Worm (Caenorhabditis elegans): ENCODE data around the gene ugt-58.
A peak's percentile ranks its signal among the peaks of the same experiment; 100 is the strongest.

Gene ugt-58

DNA sequence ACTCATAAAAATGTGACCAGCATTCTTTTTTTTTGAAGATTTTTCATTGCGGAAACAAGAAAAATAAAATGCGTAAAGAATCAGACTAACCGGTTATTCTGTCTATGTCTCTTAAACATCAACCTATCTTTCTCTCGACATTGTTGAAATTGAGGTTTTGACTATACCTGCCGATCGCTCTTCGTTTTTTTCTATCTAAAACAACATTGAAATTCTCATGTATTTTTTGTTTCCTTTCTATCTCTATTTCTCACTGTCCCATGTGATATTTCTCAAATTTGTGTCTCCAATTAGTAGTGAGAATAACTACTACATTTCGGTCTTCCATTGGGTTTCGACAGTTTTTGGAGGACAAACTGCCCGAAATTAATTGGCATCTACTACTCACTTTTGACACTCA, 25.7 kb downstream of the ugt-58 start:
- TF ChIP-seq nhr-25 (tag; optimal IDR thresholded peaks at IDR 0.05): peak; percentile 76
- TF ChIP-seq lsy-2 (tag; optimal IDR thresholded peaks at IDR 0.05): no peak
- TF ChIP-seq aly-2 (tag; optimal IDR thresholded peaks at IDR 0.05): no peak
- no peak for TF ChIP-seq lin-11 (tag; optimal IDR thresholded peaks at IDR 0.05)
- TF ChIP-seq nhr-11 (tag; optimal IDR thresholded peaks at IDR 0.05): no peak
- TF ChIP-seq egl-27 (tag; optimal IDR thresholded peaks at IDR 0.05): no peak
- no peak for TF ChIP-seq zag-1 (tag; optimal IDR thresholded peaks at IDR 0.05)
- peak; percentile 55 for TF ChIP-seq blmp-1 (tag; optimal IDR thresholded peaks at IDR 0.05; ENCODE audit: insufficient read depth)
- TF ChIP-seq dmd-4 (tag; optimal IDR thresholded peaks at IDR 0.05): no peak
- no peak for TF ChIP-seq fos-1 (tag; optimal IDR thresholded peaks at IDR 0.05)
- no peak for TF ChIP-seq lin-39 (tag; optimal IDR thresholded peaks at IDR 0.05)
- no peak for TF ChIP-seq lin-13 (GFP tag; optimal IDR thresholded peaks at IDR 0.05)
- TF ChIP-seq ZK546.5 (tag; optimal IDR thresholded peaks at IDR 0.05): no peak
- no peak for TF ChIP-seq peb-1 (tag; optimal IDR thresholded peaks at IDR 0.05)
- TF ChIP-seq ztf-1 (GFP tag; conservative IDR thresholded peaks at IDR 0.05): no peak
- TF ChIP-seq snpc-4 (tag; optimal IDR thresholded peaks at IDR 0.05): no peak
- TF ChIP-seq F13H6.1 (tag; optimal IDR thresholded peaks at IDR 0.05): no peak
- peak; percentile 43 for TF ChIP-seq sma-9 (GFP tag; optimal IDR thresholded peaks at IDR 0.05)
- no peak for TF ChIP-seq sma-9 (tag; optimal IDR thresholded peaks at IDR 0.05)
- TF ChIP-seq elt-1 (tag; optimal IDR thresholded peaks at IDR 0.05): no peak
- TF ChIP-seq nhr-6 (tag; optimal IDR thresholded peaks at IDR 0.05): peak; percentile 44
- TF ChIP-seq ztf-11 (tag; optimal IDR thresholded peaks at IDR 0.05): no peak
- no peak for TF ChIP-seq ama-1 (optimal IDR thresholded peaks at IDR 0.05)
- TF ChIP-seq R02D3.7 (tag; optimal IDR thresholded peaks at IDR 0.05): no peak
- no peak for TF ChIP-seq skn-1 (tag; optimal IDR thresholded peaks at IDR 0.05)
- no peak for TF ChIP-seq mdl-1 (tag; optimal IDR thresholded peaks at IDR 0.05)
- TF ChIP-seq C34F6.9 (tag; optimal IDR thresholded peaks at IDR 0.05): no peak
- no peak for TF ChIP-seq Y55F3AM.14 (GFP tag; optimal IDR thresholded peaks at IDR 0.05)
- no peak for TF ChIP-seq gmeb-1 (tag; optimal IDR thresholded peaks at IDR 0.05)
- TF ChIP-seq nhr-23 (tag; optimal IDR thresholded peaks at IDR 0.05): no peak
- TF ChIP-seq alr-1 (tag; optimal IDR thresholded peaks at IDR 0.05): no peak
- no peak for TF ChIP-seq nhr-237 (tag; optimal IDR thresholded peaks at IDR 0.05)
- no peak for TF ChIP-seq sma-3 (GFP tag; optimal IDR thresholded peaks at IDR 0.05)
- peak; percentile 18 for TF ChIP-seq ceh-16 (tag; optimal IDR thresholded peaks at IDR 0.05)
- no peak for TF ChIP-seq crh-2 (tag; optimal IDR thresholded peaks at IDR 0.05)
- no peak for TF ChIP-seq ztf-4 (tag; optimal IDR thresholded peaks at IDR 0.05)
- no peak for TF ChIP-seq unc-55 (GFP tag; optimal IDR thresholded peaks at IDR 0.05)
- no peak for TF ChIP-seq mab-5 (tag; optimal IDR thresholded peaks at IDR 0.05)
- no peak for TF ChIP-seq nhr-21 (tag; optimal IDR thresholded peaks at IDR 0.05)
- TF ChIP-seq sem-4 (tag; optimal IDR thresholded peaks at IDR 0.05): no peak
- no peak for TF ChIP-seq mbf-1 (tag; optimal IDR thresholded peaks at IDR 0.05)
- TF ChIP-seq ceh-82 (tag; optimal IDR thresholded peaks at IDR 0.05): no peak
- no peak for TF ChIP-seq nhr-12 (tag; optimal IDR thresholded peaks at IDR 0.05)
- TF ChIP-seq elt-3 (tag; optimal IDR thresholded peaks at IDR 0.05): no peak
- no peak for TF ChIP-seq unc-62 (GFP tag; optimal IDR thresholded peaks at IDR 0.05)
- no peak for TF ChIP-seq nhr-10 (tag; optimal IDR thresholded peaks at IDR 0.05)
- no peak for TF ChIP-seq nhr-77 (tag; optimal IDR thresholded peaks at IDR 0.05)
- TF ChIP-seq nhr-129 (tag; optimal IDR thresholded peaks at IDR 0.05): peak; percentile 9
- TF ChIP-seq unc-39 (tag; optimal IDR thresholded peaks at IDR 0.05): no peak

DNA sequence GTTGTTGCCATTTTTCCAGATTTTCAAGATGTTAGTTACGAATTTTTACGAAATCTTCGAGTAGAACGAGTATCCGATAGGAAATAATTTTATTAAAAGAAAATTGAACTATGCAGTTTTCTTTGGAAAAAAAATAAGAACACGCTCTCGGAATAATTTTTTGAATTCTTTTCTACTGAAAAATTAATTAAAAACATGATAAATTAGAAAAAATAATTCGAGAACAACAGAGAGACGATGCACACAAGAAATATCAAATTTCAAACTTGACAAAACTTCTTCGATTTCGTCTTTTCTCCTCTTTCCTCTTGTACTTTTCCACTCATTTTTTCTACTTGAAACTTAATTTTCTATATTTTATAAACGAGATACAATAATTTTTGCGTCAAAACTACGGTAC, 26.7 kb downstream of the ugt-58 start, which contains the start of gene F35H8.4:
Gene F35H8.4, minus strand, starts transcription at position 101 of the 400 bp plus-strand sequence.
- no peak for TF ChIP-seq unc-62 (GFP tag; optimal IDR thresholded peaks at IDR 0.05)
- no peak for TF ChIP-seq nhr-6 (tag; optimal IDR thresholded peaks at IDR 0.05)
- TF ChIP-seq mdl-1 (tag; optimal IDR thresholded peaks at IDR 0.05): no peak
- no peak for TF ChIP-seq ceh-82 (tag; optimal IDR thresholded peaks at IDR 0.05)
- TF ChIP-seq R02D3.7 (tag; optimal IDR thresholded peaks at IDR 0.05): no peak
- TF ChIP-seq alr-1 (tag; optimal IDR thresholded peaks at IDR 0.05): no peak
- no peak for TF ChIP-seq sma-3 (GFP tag; optimal IDR thresholded peaks at IDR 0.05)
- no peak for TF ChIP-seq zag-1 (tag; optimal IDR thresholded peaks at IDR 0.05)
- TF ChIP-seq lsy-2 (tag; optimal IDR thresholded peaks at IDR 0.05): no peak
- no peak for TF ChIP-seq egl-27 (tag; optimal IDR thresholded peaks at IDR 0.05)
- TF ChIP-seq ztf-4 (tag; optimal IDR thresholded peaks at IDR 0.05): no peak
- no peak for TF ChIP-seq unc-55 (GFP tag; optimal IDR thresholded peaks at IDR 0.05)
- no peak for TF ChIP-seq C34F6.9 (tag; optimal IDR thresholded peaks at IDR 0.05)
- TF ChIP-seq mab-5 (tag; optimal IDR thresholded peaks at IDR 0.05): no peak
- TF ChIP-seq nhr-21 (tag; optimal IDR thresholded peaks at IDR 0.05): no peak
- no peak for TF ChIP-seq Y55F3AM.14 (GFP tag; optimal IDR thresholded peaks at IDR 0.05)
- TF ChIP-seq aly-2 (tag; optimal IDR thresholded peaks at IDR 0.05): no peak

All from whole organism, L2 larva.